Worm (Caenorhabditis elegans): ENCODE data around the gene C35A5.11.

ce11 chrV:10469845-10470244 lies 33.1 kb downstream of the C35A5.11 start:
- TF ChIP-seq pros-1 (tag; optimal IDR thresholded peaks at IDR 0.05) (no peak), ama-1 (optimal IDR thresholded peaks at IDR 0.05) (no peak), elt-4 (tag; optimal IDR thresholded peaks at IDR 0.05) (no peak), ets-4 (tag; optimal IDR thresholded peaks at IDR 0.05) (no peak), ceh-18 (tag; optimal IDR thresholded peaks at IDR 0.05) (no peak), hlh-6 (tag; optimal IDR thresholded peaks at IDR 0.05) (no peak), fax-1 (tag; optimal IDR thresholded peaks at IDR 0.05) (no peak), unc-42 (tag; optimal IDR thresholded peaks at IDR 0.05) (no peak), sox-4 (tag; optimal IDR thresholded peaks at IDR 0.05) (no peak), pha-4 (tag; optimal IDR thresholded peaks at IDR 0.05) (no peak), lim-6 (tag; optimal IDR thresholded peaks at IDR 0.05) (no peak)
